Worm (Caenorhabditis elegans): Measurements from ENCODE around the gene F46C5.7.

The F46C5.7 gene

ce11 chrII:8845932-8846331, 6.8 kb downstream of the F46C5.7 start:
- TF ChIP-seq ceh-36 (tag; optimal IDR thresholded peaks at IDR 0.05): no peak

ce11 chrII:8848984-8849383, 9.9 kb downstream of the F46C5.7 start:
- no peak for TF ChIP-seq flt-1 (GFP tag; IDR thresholded peaks at IDR 0.05)
- no peak for TF ChIP-seq ama-1 (optimal IDR thresholded peaks at IDR 0.05)
- TF ChIP-seq tbx-37 (GFP tag; conservative IDR thresholded peaks at IDR 0.05): no peak
- TF ChIP-seq hmg-4 (GFP tag; optimal IDR thresholded peaks at IDR 0.05): no peak
- TF ChIP-seq sea-1 (GFP tag; conservative IDR thresholded peaks at IDR 0.05): no peak
- no peak for TF ChIP-seq B0310.2 (tag; optimal IDR thresholded peaks at IDR 0.05)
- TF ChIP-seq scrt-1 (GFP tag; IDR thresholded peaks at IDR 0.05): no peak
- TF ChIP-seq pes-1 (GFP tag; IDR thresholded peaks at IDR 0.05): no peak

ce11 chrII:8851996-8852587, 13.0 kb downstream of the F46C5.7 start, which contains the start of gene oac-46:
Gene oac-46, minus strand, starts transcription at chrII:8852096.
- TF ChIP-seq sea-1 (GFP tag; conservative IDR thresholded peaks at IDR 0.05) (no peak), flt-1 (GFP tag; IDR thresholded peaks at IDR 0.05) (no peak), F13C5.2 (tag; optimal IDR thresholded peaks at IDR 0.05) (no peak), B0310.2 (tag; optimal IDR thresholded peaks at IDR 0.05) (no peak), ama-1 (optimal IDR thresholded peaks at IDR 0.05) (no peak), scrt-1 (GFP tag; IDR thresholded peaks at IDR 0.05) (no peak), ets-7 (tag; optimal IDR thresholded peaks at IDR 0.05) (no peak), tbx-11 (GFP tag; IDR thresholded peaks at IDR 0.05) (no peak), pes-1 (GFP tag; IDR thresholded peaks at IDR 0.05) (no peak), hnd-1 (tag; optimal IDR thresholded peaks at IDR 0.05) (no peak), hmbx-1 (tag; optimal IDR thresholded peaks at IDR 0.05) (no peak), ceh-36 (tag; optimal IDR thresholded peaks at IDR 0.05) (no peak), aly-1 (tag; optimal IDR thresholded peaks at IDR 0.05) (no peak), ceh-13 (GFP tag; optimal IDR thresholded peaks at IDR 0.05) (no peak), tra-4 (tag; optimal IDR thresholded peaks at IDR 0.05) (no peak), tbx-37 (GFP tag; conservative IDR thresholded peaks at IDR 0.05) (no peak), hmg-4 (GFP tag; optimal IDR thresholded peaks at IDR 0.05) (no peak)

- TF ChIP-seq pes-1 (GFP tag; IDR thresholded peaks at IDR 0.05): no peak
- no peak for TF ChIP-seq hnd-1 (tag; optimal IDR thresholded peaks at IDR 0.05)
- TF ChIP-seq F13C5.2 (tag; optimal IDR thresholded peaks at IDR 0.05): no peak
- TF ChIP-seq tbx-37 (GFP tag; conservative IDR thresholded peaks at IDR 0.05): no peak
- TF ChIP-seq sea-1 (GFP tag; conservative IDR thresholded peaks at IDR 0.05): no peak
- TF ChIP-seq aly-1 (tag; optimal IDR thresholded peaks at IDR 0.05): no peak
- TF ChIP-seq ama-1 (optimal IDR thresholded peaks at IDR 0.05): no peak
- no peak for TF ChIP-seq flt-1 (GFP tag; IDR thresholded peaks at IDR 0.05)
- no peak for TF ChIP-seq tbx-11 (GFP tag; IDR thresholded peaks at IDR 0.05)
- TF ChIP-seq ceh-36 (tag; optimal IDR thresholded peaks at IDR 0.05): no peak
- no peak for TF ChIP-seq ets-7 (tag; optimal IDR thresholded peaks at IDR 0.05)
- no peak for TF ChIP-seq hmbx-1 (tag; optimal IDR thresholded peaks at IDR 0.05)
- no peak for TF ChIP-seq tra-4 (tag; optimal IDR thresholded peaks at IDR 0.05)
- TF ChIP-seq hmg-4 (GFP tag; optimal IDR thresholded peaks at IDR 0.05): no peak
- no peak for TF ChIP-seq ceh-13 (GFP tag; optimal IDR thresholded peaks at IDR 0.05)
- TF ChIP-seq scrt-1 (GFP tag; IDR thresholded peaks at IDR 0.05): no peak
Measured at ce11 chrII:8853238-8853637, 14.1 kb downstream of the F46C5.7 start.

- TF ChIP-seq ama-1 (optimal IDR thresholded peaks at IDR 0.05) (no peak), flt-1 (GFP tag; IDR thresholded peaks at IDR 0.05) (no peak), hmg-4 (GFP tag; optimal IDR thresholded peaks at IDR 0.05) (no peak), hnd-1 (tag; optimal IDR thresholded peaks at IDR 0.05) (no peak), pes-1 (GFP tag; IDR thresholded peaks at IDR 0.05) (no peak), ets-7 (tag; optimal IDR thresholded peaks at IDR 0.05) (no peak), F13C5.2 (tag; optimal IDR thresholded peaks at IDR 0.05) (no peak), hmbx-1 (tag; optimal IDR thresholded peaks at IDR 0.05) (no peak), tbx-11 (GFP tag; IDR thresholded peaks at IDR 0.05) (no peak), sea-1 (GFP tag; conservative IDR thresholded peaks at IDR 0.05) (no peak), aly-1 (tag; optimal IDR thresholded peaks at IDR 0.05) (no peak), B0310.2 (tag; optimal IDR thresholded peaks at IDR 0.05) (no peak), ceh-36 (tag; optimal IDR thresholded peaks at IDR 0.05) (no peak), tbx-37 (GFP tag; conservative IDR thresholded peaks at IDR 0.05) (no peak), scrt-1 (GFP tag; IDR thresholded peaks at IDR 0.05) (no peak), ceh-13 (GFP tag; optimal IDR thresholded peaks at IDR 0.05) (no peak), tra-4 (tag; optimal IDR thresholded peaks at IDR 0.05) (no peak)
Measured at ce11 chrII:8853960-8854359, 14.8 kb downstream of the F46C5.7 start.

- TF ChIP-seq ceh-36 (tag; optimal IDR thresholded peaks at IDR 0.05): no peak
- no peak for TF ChIP-seq tbx-11 (GFP tag; IDR thresholded peaks at IDR 0.05)
- no peak for TF ChIP-seq hnd-1 (tag; optimal IDR thresholded peaks at IDR 0.05)
- no peak for TF ChIP-seq flt-1 (GFP tag; IDR thresholded peaks at IDR 0.05)
- no peak for TF ChIP-seq scrt-1 (GFP tag; IDR thresholded peaks at IDR 0.05)
- TF ChIP-seq hmbx-1 (tag; optimal IDR thresholded peaks at IDR 0.05): no peak
- TF ChIP-seq ceh-13 (GFP tag; optimal IDR thresholded peaks at IDR 0.05): no peak
- no peak for TF ChIP-seq tra-4 (tag; optimal IDR thresholded peaks at IDR 0.05)
- no peak for TF ChIP-seq ets-7 (tag; optimal IDR thresholded peaks at IDR 0.05)
- TF ChIP-seq pes-1 (GFP tag; IDR thresholded peaks at IDR 0.05): no peak
- no peak for TF ChIP-seq sea-1 (GFP tag; conservative IDR thresholded peaks at IDR 0.05)
- TF ChIP-seq F13C5.2 (tag; optimal IDR thresholded peaks at IDR 0.05): no peak
- TF ChIP-seq aly-1 (tag; optimal IDR thresholded peaks at IDR 0.05): no peak
- TF ChIP-seq tbx-37 (GFP tag; conservative IDR thresholded peaks at IDR 0.05): no peak
- no peak for TF ChIP-seq ama-1 (optimal IDR thresholded peaks at IDR 0.05)
Measured at ce11 chrII:8854874-8855273, 15.7 kb downstream of the F46C5.7 start.

- TF ChIP-seq ceh-36 (tag; optimal IDR thresholded peaks at IDR 0.05): no peak
Measured at ce11 chrII:8856524-8856923, 17.4 kb downstream of the F46C5.7 start.

ce11 chrII:8857074-8857473, 17.9 kb downstream of the F46C5.7 start:
- no peak for TF ChIP-seq F13C5.2 (tag; optimal IDR thresholded peaks at IDR 0.05)
- no peak for TF ChIP-seq hmg-4 (GFP tag; optimal IDR thresholded peaks at IDR 0.05)
